Worm (Caenorhabditis elegans) whole organism, L1 larva: Measurements from ENCODE around the gene madf-5.

Source experiments
- C16A3.4 ChIP-seq: fragments of 150-350 bp; optimal IDR thresholded peaks from 2 replicates; lab custom pipeline; 2014; ENCODE audit warnings: missing biosample characterization, missing genetic modification characterization
- Y116A8C.19 ChIP-seq: sonication (generic microtip); optimal IDR thresholded peaks from 2 replicates; lab custom pipeline; 2016; ENCODE audit warnings: missing compliant biosample characterization, missing genetic modification characterization, borderline replicate concordance
- aha-1 ChIP-seq: fragments of 150-350 bp; optimal IDR thresholded peaks from 2 replicates; lab custom pipeline; 2014; ENCODE audit warnings: missing biosample characterization, missing genetic modification characterization
- blmp-1 ChIP-seq: fragments of 150-350 bp; optimal IDR thresholded peaks from 2 replicates; lab custom pipeline; 2014; ENCODE audit warnings: missing biosample characterization, missing genetic modification characterization
- ceh-8 ChIP-seq: fragments of 200-800 bp; sonication (Bioruptor generic); optimal IDR thresholded peaks from 2 replicates; lab custom pipeline; 2018; ENCODE audit warnings: mild to moderate bottlenecking, missing genetic modification characterization, moderate library complexity, missing compliant biosample characterization
- ceh-88 ChIP-seq: fragments of 200-800 bp; sonication (Bioruptor generic); IDR thresholded peaks from 2 replicates; pipeline ENCODE4 v1.3.6; 2022; ENCODE audit warnings: missing genetic modification characterization, missing compliant biosample characterization
- efl-1 ChIP-seq, 4 experiments: fragments of 150-350 bp; optimal IDR thresholded peaks in 3 of 4; peaks in 1 of 4; 1 replicate in 1 of 4; 2 replicates in 3 of 4; lab custom pipeline; 2014; ENCODE audit warnings: missing biosample characterization in 2 of 4, missing genetic modification characterization in 2 of 4, missing genetic modification reagents in 2 of 4
- efl-3 ChIP-seq: fragments of 200-800 bp; sonication (Bioruptor generic); optimal IDR thresholded peaks from 2 replicates; lab custom pipeline; 2018; ENCODE audit warnings: mild to moderate bottlenecking, missing genetic modification characterization, missing compliant biosample characterization
- elt-2 ChIP-seq: sonication (generic microtip); optimal IDR thresholded peaks from 2 replicates; lab custom pipeline; 2016; ENCODE audit warnings: missing genetic modification characterization, mild to moderate bottlenecking, inconsistent platforms, missing compliant biosample characterization, missing genetic modification reagents
- elt-3 ChIP-seq, 6 experiments: fragments of 150-350 bp in 1 of 6; sonication (generic microtip); optimal IDR thresholded peaks; 2 replicates each; lab custom pipeline; 2017 to 2018; ENCODE audit warnings: missing biosample characterization in 6 of 6, missing genetic modification characterization in 6 of 6, inconsistent platforms in 1 of 6
- fkh-4 ChIP-seq: sonication (generic microtip); optimal IDR thresholded peaks from 2 replicates; lab custom pipeline; 2016; ENCODE audit warnings: missing compliant biosample characterization, missing genetic modification characterization, borderline replicate concordance
- fkh-8 ChIP-seq: sonication (generic microtip); optimal IDR thresholded peaks from 2 replicates; lab custom pipeline; 2016; ENCODE audit warnings: mild to moderate bottlenecking, missing genetic modification characterization, missing compliant biosample characterization
- grh-1 ChIP-seq: fragments of 200-800 bp; sonication (Bioruptor generic); IDR thresholded peaks from 2 replicates; pipeline ENCODE4 v1.3.6; 2022; ENCODE audit warnings: missing genetic modification reagents, missing genetic modification characterization, missing compliant biosample characterization
- hlh-17 ChIP-seq: fragments of 200-800 bp; sonication (Bioruptor generic); optimal IDR thresholded peaks from 2 replicates; lab custom pipeline; 2018; ENCODE audit warnings: missing genetic modification characterization, mild to moderate bottlenecking, missing compliant biosample characterization, moderate library complexity, borderline replicate concordance
- hlh-4 ChIP-seq: sonication (generic microtip); optimal IDR thresholded peaks from 2 replicates; lab custom pipeline; 2016; ENCODE audit warnings: mild to moderate bottlenecking, missing genetic modification characterization, missing compliant biosample characterization
- hpl-2 ChIP-seq: fragments of 150-350 bp; optimal IDR thresholded peaks from 2 replicates; lab custom pipeline; 2014; ENCODE audit warnings: missing biosample characterization, missing genetic modification reagents, missing genetic modification characterization
- irx-1 ChIP-seq: sonication (generic microtip); optimal IDR thresholded peaks from 2 replicates; lab custom pipeline; 2016; ENCODE audit warnings: missing genetic modification characterization, missing compliant biosample characterization
- isw-1 ChIP-seq: fragments of 200-800 bp; sonication (Bioruptor generic); IDR thresholded peaks from 2 replicates; pipeline ENCODE4 v1.3.6; 2022; ENCODE audit warnings: missing genetic modification characterization, missing compliant biosample characterization
- jun-1 ChIP-seq: fragments of 150-350 bp; optimal IDR thresholded peaks from 2 replicates; lab custom pipeline; 2014; ENCODE audit warnings: missing biosample characterization, missing genetic modification reagents, missing genetic modification characterization
- lin-13 ChIP-seq: fragments of 150-350 bp; optimal IDR thresholded peaks from 2 replicates; lab custom pipeline; 2014; ENCODE audit warnings: missing biosample characterization, missing genetic modification reagents, missing genetic modification characterization
- lin-15B ChIP-seq: fragments of 150-350 bp; sonication (generic microtip); optimal IDR thresholded peaks from 3 replicates; lab custom pipeline; 2014; ENCODE audit warnings: missing biosample characterization, missing genetic modification characterization
- lin-35 ChIP-seq, 2 experiments: fragments of 150-350 bp; optimal IDR thresholded peaks; 2 replicates each; lab custom pipeline; 2014; ENCODE audit warnings: missing biosample characterization in 2 of 2, missing genetic modification characterization in 2 of 2, missing genetic modification reagents in 2 of 2
- lin-39 ChIP-seq: fragments of 150-350 bp; optimal IDR thresholded peaks from 2 replicates; lab custom pipeline; 2014; ENCODE audit warnings: missing biosample characterization, missing genetic modification reagents, missing genetic modification characterization
- lsy-2 ChIP-seq, 2 experiments: fragments of 150-350 bp; optimal IDR thresholded peaks; 2 replicates each; lab custom pipeline; 2014; ENCODE audit warnings: missing biosample characterization in 2 of 2, missing genetic modification characterization in 2 of 2
- mab-9 ChIP-seq: fragments of 200-800 bp; sonication (Bioruptor generic); IDR thresholded peaks from 2 replicates; pipeline ENCODE4 v1.3.6; 2022; ENCODE audit warnings: missing genetic modification reagents, missing genetic modification characterization, missing compliant biosample characterization
- mdl-1 ChIP-seq, 2 experiments: fragments of 150-350 bp; optimal IDR thresholded peaks; 2 replicates each; lab custom pipeline; 2014 to 2017; ENCODE audit warnings: missing biosample characterization in 2 of 2, missing genetic modification characterization in 2 of 2, inconsistent platforms in 1 of 2
- mef-2 ChIP-seq: fragments of 150-350 bp; optimal IDR thresholded peaks from 2 replicates; lab custom pipeline; 2014; ENCODE audit warnings: missing biosample characterization, missing genetic modification characterization
- nhr-19 ChIP-seq: fragments of 200-800 bp; sonication (Bioruptor generic); conservative IDR thresholded peaks from 2 replicates; pipeline ENCODE4 v1.3.6; 2022; ENCODE audit warnings: missing genetic modification characterization, missing compliant biosample characterization
- nhr-20 ChIP-seq: sonication (generic microtip); optimal IDR thresholded peaks from 2 replicates; lab custom pipeline; 2016; ENCODE audit warnings: mild to moderate bottlenecking, missing genetic modification characterization, missing compliant biosample characterization
- nhr-237 ChIP-seq: fragments of 150-350 bp; optimal IDR thresholded peaks from 2 replicates; lab custom pipeline; 2014; ENCODE audit warnings: missing biosample characterization, missing genetic modification characterization
- nhr-28 ChIP-seq: fragments of 150-350 bp; optimal IDR thresholded peaks from 2 replicates; lab custom pipeline; 2014; ENCODE audit warnings: missing biosample characterization, missing genetic modification characterization
- nhr-71 ChIP-seq: sonication (generic microtip); optimal IDR thresholded peaks from 2 replicates; lab custom pipeline; 2016; ENCODE audit warnings: mild to moderate bottlenecking, missing genetic modification characterization, moderate library complexity, missing compliant biosample characterization
- nhr-76 ChIP-seq: sonication (generic microtip); optimal IDR thresholded peaks from 2 replicates; lab custom pipeline; 2017; ENCODE audit warnings: missing biosample characterization, missing genetic modification characterization
- nhr-77 ChIP-seq: fragments of 150-350 bp; optimal IDR thresholded peaks from 2 replicates; lab custom pipeline; 2014; ENCODE audit warnings: missing biosample characterization, missing genetic modification characterization
- nhr-84 ChIP-seq: sonication (generic microtip); optimal IDR thresholded peaks from 2 replicates; lab custom pipeline; 2017; ENCODE audit warnings: missing biosample characterization, missing genetic modification characterization
- nhr-85 ChIP-seq: sonication (generic microtip); peaks from one replicate; lab custom pipeline; 2016; ENCODE audit warnings: missing genetic modification characterization, inconsistent platforms, missing compliant biosample characterization
- nhr-90 ChIP-seq: sonication (generic microtip); optimal IDR thresholded peaks from 2 replicates; lab custom pipeline; 2016; ENCODE audit warnings: mild to moderate bottlenecking, missing genetic modification characterization, missing compliant biosample characterization; ENCODE audit not compliant: poor library complexity
- pag-3 ChIP-seq: sonication (generic microtip); optimal IDR thresholded peaks from 2 replicates; lab custom pipeline; 2017; ENCODE audit warnings: missing genetic modification characterization, mild to moderate bottlenecking, missing compliant biosample characterization, antibody characterized with exemption, borderline replicate concordance; ENCODE audit not compliant: insufficient read depth
- pax-3 ChIP-seq: fragments of 200-800 bp; sonication (Bioruptor generic); optimal IDR thresholded peaks from 2 replicates; lab custom pipeline; 2018; ENCODE audit warnings: mild to moderate bottlenecking, missing genetic modification characterization, moderate library complexity, missing compliant biosample characterization
- rnt-1 ChIP-seq: sonication (generic microtip); optimal IDR thresholded peaks from 2 replicates; lab custom pipeline; 2016; ENCODE audit warnings: mild to moderate bottlenecking, missing genetic modification characterization, moderate library complexity, missing compliant biosample characterization
- snu-23 ChIP-seq: sonication (generic microtip); optimal IDR thresholded peaks from 2 replicates; lab custom pipeline; 2016; ENCODE audit warnings: missing genetic modification characterization, missing compliant biosample characterization
- sptf-1 ChIP-seq: fragments of 150-350 bp; optimal IDR thresholded peaks from 2 replicates; lab custom pipeline; 2014; ENCODE audit warnings: missing biosample characterization, missing genetic modification characterization
- tbx-2 ChIP-seq: sonication (generic microtip); optimal IDR thresholded peaks from 2 replicates; lab custom pipeline; 2016; ENCODE audit warnings: missing genetic modification characterization, missing compliant biosample characterization
- unc-98 ChIP-seq: fragments of 200-800 bp; sonication (Bioruptor generic); IDR thresholded peaks from 2 replicates; pipeline ENCODE4 v1.3.6; 2022; ENCODE audit warnings: missing genetic modification characterization, missing compliant biosample characterization
- vab-15 ChIP-seq: sonication (generic microtip); optimal IDR thresholded peaks from 2 replicates; lab custom pipeline; 2017; ENCODE audit warnings: missing genotype, mild to moderate bottlenecking, missing genetic modification characterization, missing compliant biosample characterization
- zip-4 ChIP-seq: fragments of 200-800 bp; sonication (Bioruptor generic); optimal IDR thresholded peaks from 2 replicates; lab custom pipeline; 2018; ENCODE audit warnings: mild to moderate bottlenecking, missing genetic modification characterization, moderate library complexity, missing compliant biosample characterization
- ztf-4 ChIP-seq: fragments of 150-350 bp; optimal IDR thresholded peaks from 2 replicates; lab custom pipeline; 2014; ENCODE audit warnings: missing biosample characterization, missing genetic modification characterization

madf-5 gene

DNA sequence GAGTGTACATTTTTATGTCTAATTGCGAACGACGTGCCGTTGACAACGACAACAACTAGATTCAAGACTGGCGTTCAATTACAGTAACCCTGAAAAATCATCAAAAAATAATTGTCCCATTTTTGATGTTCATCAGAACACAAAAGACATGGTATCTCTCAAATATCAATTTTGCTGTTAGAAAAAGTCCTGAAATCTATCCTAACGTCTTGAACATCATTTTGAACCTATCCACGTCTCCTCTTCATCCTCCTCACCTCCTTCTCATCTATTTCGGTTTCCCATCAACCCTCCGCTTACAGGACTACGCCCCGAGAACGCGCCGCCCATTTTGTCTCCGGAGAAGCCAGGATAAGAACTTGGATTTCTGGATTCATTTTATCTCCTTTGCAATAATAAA lies 42.3 kb downstream of the madf-5 start, which contains the start of gene mltn-9:
mltn-9 (plus strand) TSS at position 301 of the 400 bp plus-strand sequence.
- TF ChIP-seq hpl-2 (GFP tag; lab: Kevin White, UChicago): no peak

DNA sequence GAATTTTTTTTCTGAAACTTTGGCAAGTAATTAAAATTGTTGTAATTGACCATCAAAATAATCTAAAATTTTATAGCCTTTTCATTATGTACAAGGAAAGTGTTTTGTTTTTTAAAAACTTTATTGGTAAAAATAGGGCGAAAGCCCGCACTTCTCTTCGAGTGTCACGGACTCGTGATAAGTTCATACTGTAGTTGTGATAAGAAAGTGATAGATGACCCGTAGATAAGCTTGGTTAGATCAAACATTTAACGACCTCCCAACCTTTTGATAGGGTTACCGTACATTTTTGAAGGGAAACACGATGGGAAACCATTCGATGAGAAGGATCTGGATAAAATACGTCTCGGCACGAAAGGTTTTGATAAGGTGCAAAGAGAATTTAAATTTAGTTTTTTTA lies 43.0 kb downstream of the madf-5 start:
- peak; percentile 89 for TF ChIP-seq blmp-1 (tag; lab: Kevin White, UChicago)
- TF ChIP-seq sptf-1: no peak
- TF ChIP-seq tbx-2 (tag; lab: Kevin White, UChicago): no peak
- TF ChIP-seq pax-3: no peak
- TF ChIP-seq mab-9 (GFP tag; lab: Robert Waterston, UW): no peak
- TF ChIP-seq elt-3 (tag; optimal IDR thresholded peaks at IDR 0.05; lab: Kevin White, UChicago): peak in 4 of 6 experiments; percentile 79 to 83 (median 82)
- no peak for TF ChIP-seq nhr-76
- peak; percentile 52 for TF ChIP-seq nhr-85

DNA sequence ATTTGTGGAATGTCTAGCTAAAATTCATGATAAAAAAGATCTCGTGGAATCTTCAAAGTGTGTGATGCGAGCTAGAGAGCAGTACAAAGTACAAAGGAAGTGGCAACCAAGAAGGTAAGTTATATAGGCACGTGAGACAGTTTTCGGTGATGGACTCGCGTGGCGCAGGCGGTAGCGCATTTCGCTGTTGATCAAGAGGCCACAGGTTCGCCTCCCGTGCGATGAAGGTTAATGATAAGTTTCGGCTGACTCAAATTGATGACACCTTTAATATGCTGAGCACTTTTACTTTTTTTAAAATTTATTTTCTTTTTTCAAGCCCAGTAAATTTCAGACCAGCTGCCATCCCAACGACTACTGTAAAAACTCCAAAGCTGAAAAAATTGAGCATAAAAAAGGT lies 43.5 kb downstream of the madf-5 start:
- TF ChIP-seq ceh-88 (GFP tag; lab: Robert Waterston, UW) (no peak), fkh-4 (no peak), hpl-2 (GFP tag; lab: Kevin White, UChicago) (no peak), nhr-19 (no peak; the same call in 1 of the 2 replicates), lin-35 (GFP tag; optimal IDR thresholded peaks at IDR 0.05; lab: Kevin White, UChicago) (peak in 1 of 2 experiments; percentile 59), irx-1 (no peak), nhr-28 (tag; lab: Kevin White, UChicago) (no peak), pag-3 (no peak), lsy-2 (tag; optimal IDR thresholded peaks at IDR 0.05; lab: Kevin White, UChicago) (no peak), nhr-71 (peak; percentile 45), ceh-8 (GFP tag; lab: Kevin White, UChicago) (no peak), jun-1 (no peak), lin-13 (GFP tag; lab: Kevin White, UChicago) (no peak), lin-39 (tag; lab: Kevin White, UChicago) (no peak), rnt-1 (tag; lab: Kevin White, UChicago) (peak; percentile 12), Y116A8C.19 (tag; lab: Kevin White, UChicago) (no peak), ztf-4 (tag; lab: Kevin White, UChicago) (no peak), nhr-237 (tag; lab: Kevin White, UChicago) (no peak), grh-1 (GFP tag; lab: Robert Waterston, UW) (0 out of 2 replicates have a peak, but pooled peaks have one; percentile 15), nhr-20 (tag; lab: Kevin White, UChicago) (peak; percentile 28), blmp-1 (tag; lab: Kevin White, UChicago) (no peak), nhr-85 (peak; percentile 70), mef-2 (no peak), sptf-1 (no peak), mdl-1 (tag; optimal IDR thresholded peaks at IDR 0.05; lab: Kevin White, UChicago) (no peak), aha-1 (no peak), nhr-84 (tag; lab: Kevin White, UChicago) (no peak), snu-23 (GFP tag; lab: Kevin White, UChicago) (peak; percentile 39), lin-15B (tag; lab: Kevin White, UChicago) (no peak), efl-3 (no peak), zip-4 (GFP tag; lab: Kevin White, UChicago) (no peak), isw-1 (no peak), vab-15 (tag; lab: Kevin White, UChicago) (no peak), tbx-2 (tag; lab: Kevin White, UChicago) (no peak), efl-1 (optimal IDR thresholded peaks at IDR 0.05; lab: Kevin White, UChicago) (peak in 1 of 2 experiments; percentile 14), efl-1 (GFP tag; optimal IDR thresholded peaks at IDR 0.05 in 1 of 2; lab: Kevin White, UChicago) (peak in 1 of 2 experiments; percentile 92), C16A3.4 (peak; percentile 0), hlh-17 (no peak), hlh-4 (no peak), nhr-77 (no peak), mab-9 (GFP tag; lab: Robert Waterston, UW) (no peak), elt-2 (no peak), fkh-8 (tag; lab: Kevin White, UChicago) (no peak), nhr-90 (tag; lab: Kevin White, UChicago) (peak; percentile 61), unc-98 (GFP tag; lab: Robert Waterston, UW) (no peak)
